Worm (Caenorhabditis elegans) whole organism, mixed stage, embryonic: ENCODE measurements around the gene ccep-135.

ENCODE experiments used
- M03D4.4 ChIP-seq: sonication (generic microtip); optimal IDR thresholded peaks from 2 replicates; lab custom pipeline; 2017; ENCODE audit warnings: mild to moderate bottlenecking, missing genetic modification characterization, missing compliant biosample characterization
- bed-3 ChIP-seq: fragments of 200-800 bp; sonication (Bioruptor generic); optimal IDR thresholded peaks from 3 replicates; lab custom pipeline; 2018; ENCODE audit warnings: mild to moderate bottlenecking, missing genetic modification characterization, moderate library complexity, missing compliant biosample characterization
- blmp-1 ChIP-seq: fragments of 150-350 bp; optimal IDR thresholded peaks from 2 replicates; lab custom pipeline; 2014; ENCODE audit warnings: missing biosample characterization, missing genetic modification characterization
- ceh-39 ChIP-seq: fragments of 150-350 bp; optimal IDR thresholded peaks from 2 replicates; lab custom pipeline; 2014; ENCODE audit warnings: missing biosample characterization, missing genetic modification characterization
- ceh-43 ChIP-seq: fragments of 200-800 bp; sonication (Bioruptor generic); optimal IDR thresholded peaks from 2 replicates; lab custom pipeline; 2018; ENCODE audit warnings: mild to moderate bottlenecking, missing genetic modification characterization, moderate library complexity, missing compliant biosample characterization
- ceh-83 ChIP-seq: fragments of 200-800 bp; sonication (Bioruptor generic); optimal IDR thresholded peaks from 2 replicates; lab custom pipeline; 2018; ENCODE audit warnings: mild to moderate bottlenecking, missing genetic modification characterization, missing compliant biosample characterization
- ces-1 ChIP-seq: fragments of 150-350 bp; optimal IDR thresholded peaks from 2 replicates; lab custom pipeline; 2014; ENCODE audit warnings: missing biosample characterization, missing genetic modification reagents, missing genetic modification characterization
- cnd-1 ChIP-seq: fragments of 200-800 bp; sonication (Bioruptor generic); optimal IDR thresholded peaks from 2 replicates; lab custom pipeline; 2018; ENCODE audit warnings: mild to moderate bottlenecking, missing genetic modification characterization, missing compliant biosample characterization
- drap-1 ChIP-seq: fragments of 200-800 bp; sonication (Bioruptor generic); optimal IDR thresholded peaks from 3 replicates; lab custom pipeline; 2018; ENCODE audit warnings: mild to moderate bottlenecking, missing genetic modification characterization, missing compliant biosample characterization
- elt-3 ChIP-seq: fragments of 150-350 bp; optimal IDR thresholded peaks from 2 replicates; lab custom pipeline; 2014; ENCODE audit warnings: missing biosample characterization, missing genetic modification characterization
- ham-2 ChIP-seq: fragments of 200-800 bp; sonication (Bioruptor generic); optimal IDR thresholded peaks from 2 replicates; lab custom pipeline; 2018; ENCODE audit warnings: mild to moderate bottlenecking, missing genetic modification characterization, missing compliant biosample characterization
- hlh-1 ChIP-seq: fragments of 150-350 bp; optimal IDR thresholded peaks from 2 replicates; lab custom pipeline; 2014; ENCODE audit warnings: missing biosample characterization, missing genetic modification reagents, missing genetic modification characterization
- lin-13 ChIP-seq: fragments of 150-350 bp; optimal IDR thresholded peaks from 2 replicates; lab custom pipeline; 2014; ENCODE audit warnings: missing biosample characterization, missing genetic modification characterization
- lin-32 ChIP-seq: fragments of 200-800 bp; sonication (Bioruptor generic); optimal IDR thresholded peaks from 2 replicates; lab custom pipeline; 2018; ENCODE audit warnings: mild to moderate bottlenecking, missing genetic modification characterization, missing compliant biosample characterization
- lsy-2 ChIP-seq: fragments of 150-350 bp; optimal IDR thresholded peaks from 2 replicates; lab custom pipeline; 2014; ENCODE audit warnings: missing biosample characterization, missing genetic modification characterization
- mab-5 ChIP-seq: fragments of 150-350 bp; optimal IDR thresholded peaks from 2 replicates; lab custom pipeline; 2014; ENCODE audit warnings: missing biosample characterization, missing genetic modification characterization
- mep-1 ChIP-seq: fragments of 150-350 bp; optimal IDR thresholded peaks from 2 replicates; lab custom pipeline; 2017; ENCODE audit warnings: missing biosample characterization, missing genetic modification reagents, missing genetic modification characterization, inconsistent platforms
- mls-2 ChIP-seq: sonication (generic microtip); optimal IDR thresholded peaks from 2 replicates; lab custom pipeline; 2016; ENCODE audit warnings: mild to moderate bottlenecking, missing genetic modification characterization, moderate library complexity, missing compliant biosample characterization
- nhr-12 ChIP-seq: fragments of 150-350 bp; optimal IDR thresholded peaks from 2 replicates; lab custom pipeline; 2014; ENCODE audit warnings: missing biosample characterization, missing genetic modification characterization
- nhr-2 ChIP-seq: fragments of 150-350 bp; optimal IDR thresholded peaks from 2 replicates; lab custom pipeline; 2014; ENCODE audit warnings: missing biosample characterization, missing genetic modification characterization
- nhr-237 ChIP-seq: fragments of 150-350 bp; optimal IDR thresholded peaks from 2 replicates; lab custom pipeline; 2014; ENCODE audit warnings: missing biosample characterization, missing genetic modification characterization
- nhr-28 ChIP-seq: fragments of 150-350 bp; optimal IDR thresholded peaks from 2 replicates; lab custom pipeline; 2014; ENCODE audit warnings: missing biosample characterization, missing genetic modification characterization
- nhr-76 ChIP-seq: sonication (generic microtip); optimal IDR thresholded peaks from 2 replicates; lab custom pipeline; 2017; ENCODE audit warnings: missing biosample characterization, missing genetic modification characterization
- pha-4 ChIP-seq: fragments of 150-350 bp; optimal IDR thresholded peaks from 2 replicates; lab custom pipeline; 2018; ENCODE audit warnings: missing biosample characterization, missing genetic modification reagents, missing genetic modification characterization
- sem-2 ChIP-seq: fragments of 200-800 bp; sonication (Bioruptor generic); optimal IDR thresholded peaks from 2 replicates; lab custom pipeline; 2018; ENCODE audit warnings: mild to moderate bottlenecking, missing genetic modification characterization, missing compliant biosample characterization
- sptf-1 ChIP-seq: sonication (generic microtip); optimal IDR thresholded peaks from 2 replicates; lab custom pipeline; 2017; ENCODE audit warnings: mild to moderate bottlenecking, missing genetic modification characterization, moderate library complexity, missing compliant biosample characterization
- unc-120 ChIP-seq: sonication (generic microtip); optimal IDR thresholded peaks from 2 replicates; lab custom pipeline; 2017; ENCODE audit warnings: missing genetic modification characterization, missing compliant biosample characterization; ENCODE audit not compliant: poor library complexity, severe bottlenecking
- unc-39 ChIP-seq: fragments of 150-350 bp; optimal IDR thresholded peaks from 2 replicates; lab custom pipeline; 2014; ENCODE audit warnings: missing biosample characterization, missing genetic modification characterization
- unc-62 ChIP-seq: fragments of 150-350 bp; optimal IDR thresholded peaks from 2 replicates; lab custom pipeline; 2014; ENCODE audit warnings: missing biosample characterization, missing genetic modification reagents, missing genetic modification characterization
- zip-8 ChIP-seq: fragments of 150-350 bp; optimal IDR thresholded peaks from 2 replicates; lab custom pipeline; 2014; ENCODE audit warnings: missing biosample characterization, missing genetic modification characterization
- ztf-11 ChIP-seq: fragments of 150-350 bp; optimal IDR thresholded peaks from 2 replicates; lab custom pipeline; 2014; ENCODE audit warnings: missing biosample characterization, missing genetic modification characterization

ccep-135 gene

DNA sequence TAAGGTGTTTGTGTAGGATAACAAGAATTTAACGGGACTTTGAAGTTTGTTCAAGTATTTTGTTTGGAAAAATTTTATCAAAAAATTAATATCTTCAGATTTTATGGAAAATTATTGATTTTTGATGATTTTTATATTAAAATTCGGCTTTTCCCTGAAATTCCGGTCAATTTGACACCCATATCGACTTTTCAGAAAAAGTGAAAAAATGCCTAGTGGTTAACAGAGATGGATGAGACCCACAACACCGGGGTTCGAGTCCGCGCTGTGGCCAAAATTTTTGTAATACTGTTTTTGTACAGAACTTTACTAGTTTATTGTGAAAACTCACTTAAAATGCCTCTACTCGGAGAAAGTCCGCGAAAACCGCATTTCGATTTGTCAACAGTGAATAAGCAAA is 17.9 kb downstream of the ccep-135 start:
- TF ChIP-seq hlh-1 (tag; lab: Kevin White, UChicago) (no peak), unc-39 (no peak)

ce11 chrIII:3110614-3111013 is 18.9 kb downstream of the ccep-135 start:
- no peak for TF ChIP-seq mls-2 (tag; lab: Kevin White, UChicago)
- TF ChIP-seq unc-120 (tag; lab: Kevin White, UChicago): no peak
- TF ChIP-seq zip-8 (tag; lab: Kevin White, UChicago): no peak
- no peak for TF ChIP-seq nhr-76 (tag; lab: Kevin White, UChicago)
- TF ChIP-seq nhr-12 (tag; lab: Kevin White, UChicago): no peak
- TF ChIP-seq nhr-28 (tag; lab: Kevin White, UChicago): no peak
- no peak for TF ChIP-seq lin-32 (GFP tag; lab: Kevin White, UChicago)
- no peak for TF ChIP-seq ham-2 (GFP tag; lab: Kevin White, UChicago)
- no peak for TF ChIP-seq blmp-1
- TF ChIP-seq pha-4 (tag; lab: Kevin White, UChicago): no peak
- TF ChIP-seq bed-3 (GFP tag; lab: Kevin White, UChicago): no peak
- no peak for TF ChIP-seq lsy-2
- no peak for TF ChIP-seq drap-1 (GFP tag; lab: Kevin White, UChicago)
- TF ChIP-seq unc-39: no peak
- no peak for TF ChIP-seq ceh-43 (GFP tag; lab: Kevin White, UChicago)
- no peak for TF ChIP-seq unc-62 (GFP tag; lab: Kevin White, UChicago)
- TF ChIP-seq mab-5 (tag; lab: Kevin White, UChicago): no peak
- no peak for TF ChIP-seq cnd-1 (tag; lab: Kevin White, UChicago)

DNA sequence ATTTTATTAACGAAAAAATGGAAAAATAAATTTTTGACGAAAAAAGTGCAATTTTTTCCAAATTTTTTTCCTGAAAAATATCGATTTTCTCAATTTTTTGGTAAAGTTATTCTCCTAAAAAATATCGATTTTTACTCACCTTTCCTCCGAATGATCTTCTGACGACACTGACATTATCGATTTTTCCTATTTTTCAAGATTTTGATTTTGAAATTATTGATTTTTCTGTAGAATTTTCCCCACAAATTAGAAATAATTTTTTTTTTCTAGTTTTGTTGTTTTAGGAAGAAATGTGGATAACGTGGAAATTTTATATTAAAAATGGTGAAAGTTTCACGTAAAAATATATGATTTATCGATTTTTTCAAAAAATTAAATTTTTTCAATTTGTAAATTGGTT is 19.9 kb downstream of the ccep-135 start:
- no peak for TF ChIP-seq lsy-2
- no peak for TF ChIP-seq unc-39
- no peak for TF ChIP-seq nhr-2

- TF ChIP-seq unc-39 (no peak), ces-1 (GFP tag; lab: Kevin White, UChicago) (no peak), nhr-237 (tag; lab: Kevin White, UChicago) (no peak), lsy-2 (no peak), blmp-1 (no peak)
- TF ChIP-seq, all 35 proteins: peak for 0
Observed at ce11 chrIII:3112001-3112400, 20.3 kb downstream of the ccep-135 start.

ce11 chrIII:3112616-3113015 is 20.9 kb downstream of the ccep-135 start:
- TF ChIP-seq ceh-39 (tag; lab: Kevin White, UChicago) (no peak), unc-39 (no peak), unc-120 (tag; lab: Kevin White, UChicago) (no peak), ceh-83 (GFP tag; lab: Kevin White, UChicago) (no peak), drap-1 (GFP tag; lab: Kevin White, UChicago) (no peak), lin-32 (GFP tag; lab: Kevin White, UChicago) (no peak), hlh-1 (tag; lab: Kevin White, UChicago) (no peak), ces-1 (GFP tag; lab: Kevin White, UChicago) (no peak), elt-3 (tag; lab: Kevin White, UChicago) (no peak), lsy-2 (no peak), sem-2 (no peak), mab-5 (tag; lab: Kevin White, UChicago) (no peak), nhr-76 (tag; lab: Kevin White, UChicago) (no peak), M03D4.4 (no peak), nhr-2 (no peak), ztf-11 (no peak)

ce11 chrIII:3116969-3117368 is 25.3 kb downstream of the ccep-135 start:
- TF ChIP-seq lin-13 (tag; lab: Kevin White, UChicago) (no peak), mep-1 (no peak)

- TF ChIP-seq elt-3 (tag; lab: Kevin White, UChicago) (no peak), mls-2 (tag; lab: Kevin White, UChicago) (no peak), ces-1 (GFP tag; lab: Kevin White, UChicago) (no peak), pha-4 (tag; lab: Kevin White, UChicago) (no peak), mab-5 (tag; lab: Kevin White, UChicago) (no peak), nhr-12 (tag; lab: Kevin White, UChicago) (no peak), M03D4.4 (no peak), nhr-2 (no peak), cnd-1 (tag; lab: Kevin White, UChicago) (no peak), nhr-237 (tag; lab: Kevin White, UChicago) (no peak), sptf-1 (no peak), drap-1 (GFP tag; lab: Kevin White, UChicago) (no peak), nhr-28 (tag; lab: Kevin White, UChicago) (no peak)
Observed at ce11 chrIII:3119972-3120371, 28.3 kb downstream of the ccep-135 start.
